Fruit fly (Drosophila melanogaster): ENCODE data around the gene CG32086.
A peak's percentile ranks its signal among the peaks of the same experiment; 100 is the strongest.

Gene CG32086

dm6 chr3L:11536132-11536531 is 47.7 kb downstream of the CG32086 start (continued):
- TF ChIP-seq CG10274 (GFP tag; optimal IDR thresholded peaks at IDR 0.05) (no peak), Hey (tag; optimal IDR thresholded peaks at IDR 0.05) (no peak), NC2β (GFP tag; optimal IDR thresholded peaks at IDR 0.05) (no peak), CG4730 (GFP tag; IDR thresholded peaks at IDR 0.05) (no peak), ems (GFP tag; optimal IDR thresholded peaks at IDR 0.05) (peak; percentile 5), CG11723 (GFP tag; optimal IDR thresholded peaks at IDR 0.05) (no peak), CG2712 (tag; optimal IDR thresholded peaks at IDR 0.05) (no peak), org-1 (GFP tag; optimal IDR thresholded peaks at IDR 0.05) (no peak), CG4820 (GFP tag; optimal IDR thresholded peaks at IDR 0.05) (no peak), CG42726 (GFP tag; IDR thresholded peaks at IDR 0.05; ENCODE audit: partially characterized antibody) (no peak), ssp (GFP tag; IDR thresholded peaks at IDR 0.05) (0 out of 2 replicates have a peak, but pooled peaks have one; percentile 16), nau (GFP tag; optimal IDR thresholded peaks at IDR 0.05) (no peak), CG13894 (tag; optimal IDR thresholded peaks at IDR 0.05) (no peak), Meics (GFP tag; optimal IDR thresholded peaks at IDR 0.05) (no peak), Hr78 (GFP tag; optimal IDR thresholded peaks at IDR 0.05) (no peak), slou (GFP tag; optimal IDR thresholded peaks at IDR 0.05) (no peak), jing (GFP tag; optimal IDR thresholded peaks at IDR 0.05) (no peak), CG5180 (GFP tag; optimal IDR thresholded peaks at IDR 0.05) (no peak), eyg (GFP tag; optimal IDR thresholded peaks at IDR 0.05) (no peak), amos (GFP tag; IDR thresholded peaks at IDR 0.05; ENCODE audit: partially characterized antibody) (no peak), grau (tag; optimal IDR thresholded peaks at IDR 0.05) (peak; percentile 13), da (GFP tag; optimal IDR thresholded peaks at IDR 0.05) (no peak), Pdp1 (GFP tag; optimal IDR thresholded peaks at IDR 0.05) (peak in 1 of 2 experiments; percentile 0), CG8765 (GFP tag; IDR thresholded peaks at IDR 0.05) (no peak), CG15073 (GFP tag; optimal IDR thresholded peaks at IDR 0.05) (no peak), mam (GFP tag; optimal IDR thresholded peaks at IDR 0.05) (no peak), knrl (GFP tag; IDR thresholded peaks at IDR 0.05; ENCODE audit: partially characterized antibody) (no peak), z (GFP tag; IDR thresholded peaks at IDR 0.05) (no peak), CG8089 (GFP tag; optimal IDR thresholded peaks at IDR 0.05) (no peak), Poxn (GFP tag; IDR thresholded peaks at IDR 0.05) (no peak), lab (GFP tag; optimal IDR thresholded peaks at IDR 0.05) (peak; percentile 37), CG11696 (GFP tag; IDR thresholded peaks at IDR 0.05) (no peak), disco-r (GFP tag; optimal IDR thresholded peaks at IDR 0.05) (no peak), CG3995 (GFP tag; optimal IDR thresholded peaks at IDR 0.05) (no peak), Fer3 (tag; optimal IDR thresholded peaks at IDR 0.05) (peak; percentile 22), Bdp1 (GFP tag; optimal IDR thresholded peaks at IDR 0.05) (no peak), CG30403 (GFP tag; optimal IDR thresholded peaks at IDR 0.05) (no peak), MESR4 (GFP tag; optimal IDR thresholded peaks at IDR 0.05) (no peak), HLH54F (GFP tag; optimal IDR thresholded peaks at IDR 0.05) (no peak), Taf1 (GFP tag; IDR thresholded peaks at IDR 0.05) (no peak), tgo (GFP tag; IDR thresholded peaks at IDR 0.05) (no peak), oc (tag; optimal IDR thresholded peaks at IDR 0.05) (no peak), sima (GFP tag; optimal IDR thresholded peaks at IDR 0.05) (no peak), CG10147 (GFP tag; optimal IDR thresholded peaks at IDR 0.05) (no peak), BtbVII (GFP tag; optimal IDR thresholded peaks at IDR 0.05) (no peak), ftz-f1 (GFP tag; optimal IDR thresholded peaks at IDR 0.05) (no peak), CG6683 (GFP tag; optimal IDR thresholded peaks at IDR 0.05) (no peak), tx (GFP tag; optimal IDR thresholded peaks at IDR 0.05) (no peak), Doc2 (GFP tag; IDR thresholded peaks at IDR 0.05) (no peak), CG8944 (GFP tag; optimal IDR thresholded peaks at IDR 0.05) (no peak), CG15514 (GFP tag; optimal IDR thresholded peaks at IDR 0.05) (peak; percentile 15), Six4 (GFP tag; optimal IDR thresholded peaks at IDR 0.05) (no peak)
